Fruit fly (Drosophila melanogaster) whole organism, embryonic: ENCODE measurements around the gene GAPcenA.

ENCODE experiments used
- Ada2b ChIP-seq: fragments of 200-800 bp; sonication (Bioruptor generic); IDR thresholded peaks from 2 replicates; pipeline ENCODE4 v1.3.6; 2022; ENCODE audit warnings: missing biosample characterization, missing genetic modification characterization
- Awh ChIP-seq: fragments of 200-800 bp; sonication (Bioruptor generic); IDR thresholded peaks from 2 replicates; pipeline ENCODE4, ENCODE4 v1.3.6; 2022; ENCODE audit warnings: missing biosample characterization, missing genetic modification characterization
- CG10431 ChIP-seq: fragments of 200-800 bp; sonication (Bioruptor generic); optimal IDR thresholded peaks from 3 replicates; lab custom pipeline; 2018; ENCODE audit warnings: missing biosample characterization, mild to moderate bottlenecking, missing genetic modification characterization
- CG11504 ChIP-seq: fragments of 200-800 bp; sonication (Bioruptor generic); optimal IDR thresholded peaks from 3 replicates; lab custom pipeline; 2019; ENCODE audit warnings: missing biosample characterization, mild to moderate bottlenecking, missing genetic modification characterization, moderate library complexity
- CG11695 ChIP-seq: fragments of 200-800 bp; sonication (Bioruptor generic); IDR thresholded peaks from 3 replicates; pipeline ENCODE4 v1.3.6; 2022; ENCODE audit warnings: missing biosample characterization, missing genetic modification characterization
- CG13624 ChIP-seq: fragments of 200-800 bp; sonication (Bioruptor generic); optimal IDR thresholded peaks from 2 replicates; lab custom pipeline; 2016; ENCODE audit warnings: missing biosample characterization, missing genetic modification characterization
- CG14965 ChIP-seq: fragments of 200-800 bp; sonication (Bioruptor generic); optimal IDR thresholded peaks from 2 replicates; lab custom pipeline; 2016; ENCODE audit warnings: missing biosample characterization, missing genetic modification characterization, borderline replicate concordance
- CG17359 ChIP-seq: fragments of 200-800 bp; sonication (Bioruptor generic); optimal IDR thresholded peaks from 3 replicates; lab custom pipeline; 2018; ENCODE audit warnings: missing biosample characterization, mild to moderate bottlenecking, missing genetic modification characterization, moderate library complexity
- CG17568 ChIP-seq: fragments of 200-800 bp; sonication (Bioruptor generic); optimal IDR thresholded peaks from 2 replicates; lab custom pipeline; 2018; ENCODE audit warnings: missing biosample characterization, mild to moderate bottlenecking, missing genetic modification characterization, moderate library complexity
- CG18476 ChIP-seq: fragments of 200-800 bp; sonication (Bioruptor generic); optimal IDR thresholded peaks from 2 replicates; lab custom pipeline; 2016; ENCODE audit warnings: missing biosample characterization, mild to moderate bottlenecking, missing genetic modification characterization
- CG2202 ChIP-seq: fragments of 200-800 bp; sonication (Bioruptor generic); optimal IDR thresholded peaks from 2 replicates; lab custom pipeline; 2018; ENCODE audit warnings: missing biosample characterization, mild to moderate bottlenecking, missing genetic modification characterization
- CG2712 ChIP-seq: fragments of 200-800 bp; optimal IDR thresholded peaks from 3 replicates; lab custom pipeline; 2019; ENCODE audit warnings: missing biosample characterization, mild to moderate bottlenecking, missing genetic modification characterization, moderate library complexity
- CG30020 ChIP-seq: fragments of 200-800 bp; optimal IDR thresholded peaks from 2 replicates; lab custom pipeline; 2019; ENCODE audit warnings: missing biosample characterization, mild to moderate bottlenecking, missing genetic modification characterization, moderate library complexity
- CG8290 ChIP-seq, 3 experiments: fragments of 200-800 bp; sonication (Bioruptor generic); optimal IDR thresholded peaks; 2 replicates each; lab custom pipeline; 2016 to 2019; ENCODE audit warnings: missing biosample characterization in 3 of 3, missing genetic modification characterization in 3 of 3, mild to moderate bottlenecking in 2 of 3, moderate library complexity in 1 of 3
- CG8359 ChIP-seq: fragments of 200-800 bp; sonication (Bioruptor generic); optimal IDR thresholded peaks from 2 replicates; lab custom pipeline; 2017; ENCODE audit warnings: missing biosample characterization, mild to moderate bottlenecking, missing genetic modification characterization, borderline replicate concordance
- CTCF ChIP-seq: fragments of 200-800 bp; sonication (Bioruptor generic); optimal IDR thresholded peaks from 2 replicates; lab custom pipeline; 2017; ENCODE audit warnings: missing biosample characterization, mild to moderate bottlenecking, missing genetic modification characterization, moderate library complexity
- Drgx ChIP-seq: fragments of 200-800 bp; sonication (Bioruptor generic); IDR thresholded peaks from 2 replicates; pipeline ENCODE4 v1.3.6; 2022; ENCODE audit warnings: missing biosample characterization, missing genetic modification characterization
- ERR ChIP-seq: fragments of 200-800 bp; sonication (Bioruptor generic); optimal IDR thresholded peaks from 2 replicates; lab custom pipeline; 2016; ENCODE audit warnings: missing biosample characterization, missing genetic modification characterization
- H2.0 ChIP-seq: fragments of 200-800 bp; sonication (Bioruptor generic); IDR thresholded peaks from 2 replicates; pipeline ENCODE4 v1.3.6; 2022; ENCODE audit warnings: missing biosample characterization, missing genetic modification characterization
- Hr51 ChIP-seq, 2 experiments: fragments of 200-800 bp; sonication (Bioruptor generic); optimal IDR thresholded peaks; 2 replicates in 1 of 2; 3 replicates in 1 of 2; lab custom pipeline; 2016 to 2018; ENCODE audit warnings: missing biosample characterization in 2 of 2, missing genetic modification characterization in 2 of 2, mild to moderate bottlenecking in 1 of 2, moderate library complexity in 1 of 2
- Opbp ChIP-seq: fragments of 200-800 bp; sonication (Bioruptor generic); IDR thresholded peaks from 3 replicates; pipeline ENCODE4 v1.3.6; 2022; ENCODE audit warnings: missing biosample characterization, missing genetic modification characterization; ENCODE audit not compliant: partially characterized antibody
- Vsx1 ChIP-seq: fragments of 200-800 bp; sonication (Bioruptor generic); optimal IDR thresholded peaks from 2 replicates; lab custom pipeline; 2017; ENCODE audit warnings: missing biosample characterization, mild to moderate bottlenecking, missing genetic modification characterization, missing genetic modification reagents
- bowl ChIP-seq: fragments of 200-800 bp; sonication (Bioruptor generic); IDR thresholded peaks from 2 replicates; pipeline ENCODE4 v1.3.6; 2022; ENCODE audit warnings: missing biosample characterization, missing genetic modification characterization
- btn ChIP-seq: fragments of 200-800 bp; sonication (Bioruptor generic); optimal IDR thresholded peaks from 2 replicates; lab custom pipeline; 2016; ENCODE audit warnings: missing biosample characterization, missing genetic modification characterization
- da ChIP-seq: fragments of 200-800 bp; sonication (Bioruptor generic); optimal IDR thresholded peaks from 2 replicates; lab custom pipeline; 2016; ENCODE audit warnings: missing biosample characterization, missing genetic modification characterization
- dpn ChIP-seq, 2 experiments: fragments of 200-800 bp; sonication (Bioruptor generic); optimal IDR thresholded peaks; 3 replicates each; lab custom pipeline; 2016; ENCODE audit warnings: missing biosample characterization in 2 of 2, missing genetic modification characterization in 2 of 2
- esg ChIP-seq: fragments of 200-800 bp; sonication (Bioruptor generic); conservative IDR thresholded peaks from 2 replicates; pipeline ENCODE4 v1.3.6; 2022; ENCODE audit warnings: missing biosample characterization, missing genetic modification characterization
- gcm ChIP-seq: fragments of 200-800 bp; sonication (Bioruptor generic); optimal IDR thresholded peaks from 2 replicates; lab custom pipeline; 2019; ENCODE audit warnings: missing biosample characterization, mild to moderate bottlenecking, missing genetic modification characterization, moderate library complexity
- grn ChIP-seq: fragments of 200-800 bp; sonication (Bioruptor generic); optimal IDR thresholded peaks from 3 replicates; lab custom pipeline; 2017; ENCODE audit warnings: missing biosample characterization, missing genetic modification characterization
- inv ChIP-seq: fragments of 200-800 bp; sonication (Bioruptor generic); IDR thresholded peaks from 2 replicates; pipeline ENCODE4 v1.3.6; 2022; ENCODE audit warnings: missing biosample characterization, missing genetic modification characterization; ENCODE audit not compliant: partially characterized antibody
- nau ChIP-seq: fragments of 200-800 bp; sonication (Bioruptor generic); optimal IDR thresholded peaks from 3 replicates; lab custom pipeline; 2017; ENCODE audit warnings: missing biosample characterization, mild to moderate bottlenecking, missing genetic modification characterization, missing genetic modification reagents
- nmo ChIP-seq: fragments of 200-800 bp; sonication (Bioruptor generic); optimal IDR thresholded peaks from 2 replicates; lab custom pipeline; 2018; ENCODE audit warnings: missing biosample characterization, mild to moderate bottlenecking, missing genetic modification characterization, moderate library complexity
- pan ChIP-seq, 4 experiments: fragments of >200 bp in 3 of 4; fragments of 200-800 bp in 1 of 4; sonication (Bioruptor generic) in 1 of 4; optimal IDR thresholded peaks in 3 of 4; IDR thresholded peaks in 1 of 4; 2 replicates each; pipeline versions ENCODE4 v1.3.6 to Lab custom; 2017 to 2022; ENCODE audit warnings: missing biosample characterization in 2 of 4, missing genetic modification characterization in 2 of 4, mixed read lengths in 1 of 4
- pita ChIP-seq: fragments of 200-800 bp; sonication (Bioruptor generic); optimal IDR thresholded peaks from 2 replicates; lab custom pipeline; 2017; ENCODE audit warnings: missing biosample characterization, mild to moderate bottlenecking, missing genetic modification characterization
- sens ChIP-seq: fragments of 200-800 bp; sonication (Bioruptor generic); peaks from one replicate; lab custom pipeline; 2016; ENCODE audit warnings: missing biosample characterization, missing genetic modification characterization
- tll ChIP-seq, 2 experiments: fragments of 200-800 bp in 1 of 2; fragments of >200 bp in 1 of 2; sonication (Bioruptor generic) in 1 of 2; optimal IDR thresholded peaks; 2 replicates each; lab custom pipeline; 2017 to 2019; ENCODE audit warnings: missing biosample characterization in 2 of 2, missing genetic modification characterization in 2 of 2, mild to moderate bottlenecking in 1 of 2, moderate library complexity in 1 of 2
- z ChIP-seq: fragments of 200-800 bp; sonication (Bioruptor generic); IDR thresholded peaks from 3 replicates; pipeline ENCODE4 v1.3.6; 2022; ENCODE audit warnings: missing biosample characterization, missing genetic modification characterization

GAPcenA gene

DNA sequence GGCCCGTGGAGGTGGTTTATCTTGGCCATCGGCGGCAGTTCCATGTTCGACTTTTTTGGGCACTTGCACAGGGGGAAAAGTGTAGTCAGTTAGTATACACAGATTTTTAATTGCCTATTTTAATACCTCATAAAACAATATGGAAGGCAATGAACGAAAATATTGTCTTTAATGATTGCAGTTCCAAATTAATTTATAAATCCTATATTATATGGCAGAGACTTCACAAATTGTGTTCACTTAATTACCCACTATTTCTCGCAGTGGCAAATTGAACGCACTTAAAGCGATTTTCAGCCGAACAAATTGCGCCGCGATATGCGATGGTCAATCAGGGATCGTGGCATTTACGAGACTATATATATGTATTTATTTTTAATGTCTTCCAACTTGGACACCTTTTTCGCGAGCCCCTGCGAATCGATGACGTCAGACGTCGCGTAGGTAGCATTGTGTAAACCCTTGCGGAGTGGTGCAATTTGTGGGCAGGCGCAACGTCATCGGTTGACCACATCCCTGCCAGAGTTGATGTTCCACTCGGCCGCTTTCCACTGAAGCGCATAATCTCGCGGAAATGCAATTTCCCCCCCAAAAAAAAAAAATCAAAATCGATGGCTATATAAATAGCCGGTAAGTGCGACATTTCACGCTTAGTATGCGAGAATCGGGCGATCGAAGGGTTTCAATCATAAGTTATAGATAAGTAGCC is 26.1 kb upstream of the GAPcenA start, which contains the start of gene CG13670 (continued):
- TF ChIP-seq CG8290 (GFP tag; optimal IDR thresholded peaks at IDR 0.05; lab: Kevin White, UChicago): no peak
- no peak for TF ChIP-seq CG8290 (tag; optimal IDR thresholded peaks at IDR 0.05; lab: Kevin White, UChicago)
- TF ChIP-seq Opbp (GFP tag; lab: Robert Waterston, UW): no peak
- TF ChIP-seq CG2712 (tag; lab: Kevin White, UChicago): no peak
- peak; percentile 62 for TF ChIP-seq Drgx (GFP tag; lab: Robert Waterston, UW)
- no peak for TF ChIP-seq grn (GFP tag; lab: Kevin White, UChicago)
- TF ChIP-seq gcm (GFP tag; lab: Kevin White, UChicago): no peak
- 0 out of 2 replicates have a peak, but pooled peaks have one; percentile 22 for TF ChIP-seq Ada2b (GFP tag; lab: Robert Waterston, UW)
- TF ChIP-seq z: no peak
- TF ChIP-seq Hr51 (GFP tag; optimal IDR thresholded peaks at IDR 0.05; lab: Kevin White, UChicago): peak in 1 of 2 experiments; percentile 1
- no peak for TF ChIP-seq CG11695 (GFP tag; lab: Robert Waterston, UW)
- TF ChIP-seq CG8359: no peak
- no peak for TF ChIP-seq CG30020 (tag; lab: Kevin White, UChicago)
- no peak for TF ChIP-seq btn (GFP tag; lab: Kevin White, UChicago)
- TF ChIP-seq ERR: no peak

DNA sequence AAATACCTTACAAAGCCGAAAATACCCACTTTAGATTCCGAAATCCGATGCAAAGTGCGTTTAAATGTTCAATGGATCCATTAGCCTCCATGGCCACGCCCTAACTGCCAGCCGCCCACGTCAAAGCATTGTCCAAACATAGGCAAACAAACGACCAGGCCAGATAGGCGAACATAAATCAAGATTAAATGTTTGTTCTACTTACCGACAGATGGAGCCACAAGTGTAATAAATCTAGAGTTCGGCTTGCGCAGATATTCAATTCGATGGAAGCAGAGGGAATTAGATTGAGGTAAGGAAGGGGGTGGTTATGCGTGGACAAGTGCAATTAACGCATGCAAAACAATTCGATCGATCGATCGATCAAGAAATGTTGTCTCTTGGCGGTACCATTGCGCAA is 22.5 kb upstream of the GAPcenA start:
- TF ChIP-seq bowl (GFP tag; lab: Robert Waterston, UW) (no peak), da (GFP tag; lab: Kevin White, UChicago) (no peak), CG11504 (tag; lab: Kevin White, UChicago) (no peak), Awh (no peak), CTCF (GFP tag; lab: Kevin White, UChicago) (peak; percentile 84), nmo (no peak), inv (GFP tag; lab: Robert Waterston, UW) (no peak), CG14965 (GFP tag; lab: Kevin White, UChicago) (peak; percentile 90), CG2202 (tag; lab: Kevin White, UChicago) (no peak), esg (GFP tag; lab: Robert Waterston, UW) (no peak), pan (optimal IDR thresholded peaks at IDR 0.05; lab: Kevin White, UChicago) (no peak), pan (GFP tag; optimal IDR thresholded peaks at IDR 0.05 in 1 of 2, IDR thresholded peaks at IDR 0.05 in 1 of 2) (no peak), pita (GFP tag; lab: Kevin White, UChicago) (no peak), CG18476 (GFP tag; lab: Kevin White, UChicago) (no peak), tll (GFP tag; optimal IDR thresholded peaks at IDR 0.05; lab: Kevin White, UChicago) (no peak), CG8290 (GFP tag; optimal IDR thresholded peaks at IDR 0.05; lab: Kevin White, UChicago) (no peak), CG8290 (tag; optimal IDR thresholded peaks at IDR 0.05; lab: Kevin White, UChicago) (no peak), CG13624 (GFP tag; lab: Kevin White, UChicago) (no peak), sens (peak; percentile 38)
- TF ChIP-seq, all 482 proteins: peak for 3

dm6 chr3L:8325559-8325958 is 20.8 kb upstream of the GAPcenA start, which contains the start of gene CG34461:
Gene CG34461 (plus strand): TSS chr3L:8325859.
- TF ChIP-seq H2.0 (GFP tag; lab: Robert Waterston, UW): no peak
- TF ChIP-seq CG8359: no peak
- no peak for TF ChIP-seq CG17568 (GFP tag; lab: Kevin White, UChicago)
- TF ChIP-seq dpn (GFP tag; optimal IDR thresholded peaks at IDR 0.05; lab: Kevin White, UChicago): no peak
- no peak for TF ChIP-seq nau
- TF ChIP-seq CG17359 (tag; lab: Kevin White, UChicago): no peak
- TF ChIP-seq CG10431 (GFP tag; lab: Kevin White, UChicago): no peak
- no peak for TF ChIP-seq Vsx1 (GFP tag; lab: Kevin White, UChicago)
- TF ChIP-seq, all 482 proteins: peak for 0
